Worm (Caenorhabditis elegans) whole organism, L4 larva: ENCODE measurements around the gene F48B9.3.

Experiments
- F49E8.2 ChIP-seq: sonication (generic microtip); optimal IDR thresholded peaks from 2 replicates; lab custom pipeline; 2016; ENCODE audit warnings: missing compliant biosample characterization, mild to moderate bottlenecking, missing genetic modification characterization, borderline replicate concordance
- R02D3.7 ChIP-seq: fragments of 150-350 bp; sonication (generic microtip); optimal IDR thresholded peaks from 3 replicates; lab custom pipeline; 2014; ENCODE audit warnings: missing biosample characterization, missing genetic modification characterization
- Y75B8A.6 ChIP-seq: fragments of 200-800 bp; sonication (Bioruptor generic); IDR thresholded peaks from 2 replicates; pipeline ENCODE4 v1.3.6; 2022; ENCODE audit warnings: missing genetic modification reagents, missing genetic modification characterization, missing compliant biosample characterization
- ZK337.2 ChIP-seq: fragments of 200-800 bp; sonication (Bioruptor generic); IDR thresholded peaks from 2 replicates; pipeline ENCODE4 v1.3.6; 2022; ENCODE audit warnings: missing genetic modification reagents, missing genetic modification characterization, missing compliant biosample characterization
- arid-1 ChIP-seq: fragments of 200-800 bp; sonication (Bioruptor generic); conservative IDR thresholded peaks from 2 replicates; pipeline ENCODE4 v1.3.6; 2022; ENCODE audit warnings: missing genetic modification reagents, missing genetic modification characterization, missing compliant biosample characterization
- ceh-32 ChIP-seq: sonication (generic microtip); optimal IDR thresholded peaks from 2 replicates; lab custom pipeline; 2016; ENCODE audit warnings: mild to moderate bottlenecking, missing genetic modification characterization, missing compliant biosample characterization; ENCODE audit not compliant: poor library complexity
- ceh-62 ChIP-seq: sonication (generic microtip); optimal IDR thresholded peaks from 2 replicates; lab custom pipeline; 2017; ENCODE audit warnings: missing biosample characterization, missing genetic modification characterization
- ceh-82 ChIP-seq: sonication (generic microtip); optimal IDR thresholded peaks from 2 replicates; lab custom pipeline; 2017; ENCODE audit warnings: missing biosample characterization, missing genetic modification characterization
- ces-1 ChIP-seq: fragments of 150-350 bp; sonication (generic microtip); optimal IDR thresholded peaks from 4 replicates; lab custom pipeline; 2014; ENCODE audit warnings: missing biosample characterization, missing genetic modification reagents, missing genetic modification characterization
- ctbp-1 ChIP-seq: fragments of 200-800 bp; sonication (Bioruptor generic); IDR thresholded peaks from 2 replicates; pipeline ENCODE4 v1.3.6; 2022; ENCODE audit warnings: missing genetic modification reagents, missing genetic modification characterization, missing compliant biosample characterization
- dmd-6 ChIP-seq: fragments of 200-800 bp; sonication (Bioruptor generic); IDR thresholded peaks from 2 replicates; pipeline ENCODE4 v1.3.6; 2022; ENCODE audit warnings: missing genetic modification reagents, missing genetic modification characterization, missing compliant biosample characterization
- dpl-1 ChIP-seq: fragments of 150-350 bp; optimal IDR thresholded peaks from 2 replicates; lab custom pipeline; 2014; ENCODE audit warnings: missing biosample characterization, missing genetic modification reagents, missing genetic modification characterization
- fkh-10 ChIP-seq: fragments of 150-350 bp; optimal IDR thresholded peaks from 2 replicates; lab custom pipeline; 2014; ENCODE audit warnings: missing biosample characterization, missing genetic modification reagents, missing genetic modification characterization
- fos-1 ChIP-seq: fragments of 150-350 bp; optimal IDR thresholded peaks from 2 replicates; lab custom pipeline; 2014; ENCODE audit warnings: missing biosample characterization, missing genetic modification characterization
- hlh-30 ChIP-seq: sonication (generic microtip); optimal IDR thresholded peaks from 2 replicates; lab custom pipeline; 2017; ENCODE audit warnings: antibody characterized with exemption, mild to moderate bottlenecking, missing genetic modification characterization, missing compliant biosample characterization; ENCODE audit not compliant: insufficient read depth
- hmg-1.1 ChIP-seq: fragments of 200-800 bp; sonication (Bioruptor generic); IDR thresholded peaks from 2 replicates; pipeline ENCODE4 v1.3.6; 2022; ENCODE audit warnings: missing genetic modification reagents, missing genetic modification characterization, missing compliant biosample characterization
- jun-1 ChIP-seq: fragments of 150-350 bp; optimal IDR thresholded peaks from 2 replicates; lab custom pipeline; 2014; ENCODE audit warnings: missing biosample characterization, missing genetic modification reagents, missing genetic modification characterization
- lim-7 ChIP-seq: fragments of 200-800 bp; sonication (Bioruptor generic); IDR thresholded peaks from 2 replicates; pipeline ENCODE4 v1.3.6; 2022; ENCODE audit warnings: missing genetic modification characterization, missing compliant biosample characterization
- lin-13 ChIP-seq: fragments of 150-350 bp; optimal IDR thresholded peaks from 2 replicates; lab custom pipeline; 2014; ENCODE audit warnings: missing biosample characterization, missing genetic modification reagents, missing genetic modification characterization
- lir-3 ChIP-seq: sonication (generic microtip); optimal IDR thresholded peaks from 2 replicates; lab custom pipeline; 2016; ENCODE audit warnings: mild to moderate bottlenecking, missing genetic modification characterization, missing compliant biosample characterization
- mdl-1 ChIP-seq, 2 experiments: fragments of 150-350 bp in 1 of 2; sonication (generic microtip) in 1 of 2; optimal IDR thresholded peaks; 2 replicates each; lab custom pipeline; 2014 to 2017; ENCODE audit warnings: missing biosample characterization in 2 of 2, missing genetic modification characterization in 2 of 2
- mdt-29 ChIP-seq: fragments of 200-800 bp; sonication (Bioruptor generic); IDR thresholded peaks from 2 replicates; pipeline ENCODE4 v1.3.6; 2022; ENCODE audit warnings: missing genetic modification reagents, missing genetic modification characterization, missing compliant biosample characterization
- mep-1 ChIP-seq: fragments of 150-350 bp; sonication (generic microtip); optimal IDR thresholded peaks from 3 replicates; lab custom pipeline; 2014; ENCODE audit warnings: missing biosample characterization, missing genetic modification characterization
- mes-2 ChIP-seq: sonication (generic microtip); optimal IDR thresholded peaks from 2 replicates; lab custom pipeline; 2016; ENCODE audit warnings: missing genotype, mild to moderate bottlenecking, missing genetic modification characterization, missing compliant biosample characterization; ENCODE audit not compliant: poor library complexity, severe bottlenecking
- nhr-237 ChIP-seq: sonication (generic microtip); optimal IDR thresholded peaks from 2 replicates; lab custom pipeline; 2017; ENCODE audit warnings: missing biosample characterization, missing genetic modification characterization
- nhr-25 ChIP-seq: sonication (generic microtip); optimal IDR thresholded peaks from 2 replicates; lab custom pipeline; 2017; ENCODE audit warnings: missing genetic modification characterization, mild to moderate bottlenecking, missing compliant biosample characterization, antibody characterized with exemption, moderate library complexity, borderline replicate concordance; ENCODE audit not compliant: insufficient read depth
- nhr-41 ChIP-seq: fragments of 200-800 bp; sonication (Bioruptor generic); IDR thresholded peaks from 2 replicates; pipeline ENCODE4 v1.3.6; 2022; ENCODE audit warnings: missing genetic modification reagents, missing genetic modification characterization, missing compliant biosample characterization
- nhr-76 ChIP-seq: fragments of 150-350 bp; optimal IDR thresholded peaks from 2 replicates; lab custom pipeline; 2014; ENCODE audit warnings: missing biosample characterization, missing genetic modification characterization
- nhr-77 ChIP-seq: fragments of 150-350 bp; optimal IDR thresholded peaks from 2 replicates; lab custom pipeline; 2014; ENCODE audit warnings: missing biosample characterization, missing genetic modification characterization
- pha-4 ChIP-seq, 2 experiments: fragments of 150-350 bp in 1 of 2; fragments of 200-800 bp in 1 of 2; sonication (Bioruptor generic) in 1 of 2; IDR thresholded peaks in 1 of 2; optimal IDR thresholded peaks in 1 of 2; 2 replicates each; pipeline versions ENCODE4 v1.3.6 to Lab custom; 2014 to 2022; ENCODE audit warnings: missing genetic modification characterization in 2 of 2, missing genetic modification reagents in 2 of 2, missing biosample characterization in 1 of 2, missing compliant biosample characterization in 1 of 2
- rbr-2 ChIP-seq: sonication (generic microtip); optimal IDR thresholded peaks from 2 replicates; lab custom pipeline; 2016; ENCODE audit warnings: missing genotype, missing genetic modification characterization, missing compliant biosample characterization
- snpc-1.2 ChIP-seq: fragments of 200-800 bp; sonication (Bioruptor generic); IDR thresholded peaks from 2 replicates; pipeline ENCODE4 v1.3.6; 2022; ENCODE audit warnings: missing genetic modification reagents, missing genetic modification characterization, missing compliant biosample characterization
- unc-62 ChIP-seq, 3 experiments: fragments of 150-350 bp in 1 of 3; sonication (generic microtip); optimal IDR thresholded peaks in 2 of 3; peaks in 1 of 3; 1 replicate in 1 of 3; 2 replicates in 2 of 3; lab custom pipeline; 2014 to 2017; ENCODE audit warnings: missing biosample characterization in 3 of 3, missing genetic modification characterization in 3 of 3, missing genetic modification reagents in 3 of 3, missing genotype in 1 of 3
- vab-7 ChIP-seq: fragments of 200-800 bp; sonication (Bioruptor generic); IDR thresholded peaks from 2 replicates; pipeline ENCODE4 v1.3.6; 2022; ENCODE audit warnings: missing genetic modification reagents, missing genetic modification characterization, missing compliant biosample characterization
- zfp-2 ChIP-seq: sonication (generic microtip); optimal IDR thresholded peaks from 2 replicates; lab custom pipeline; 2016; ENCODE audit warnings: mild to moderate bottlenecking, missing genetic modification characterization, missing compliant biosample characterization

Gene F48B9.3

DNA sequence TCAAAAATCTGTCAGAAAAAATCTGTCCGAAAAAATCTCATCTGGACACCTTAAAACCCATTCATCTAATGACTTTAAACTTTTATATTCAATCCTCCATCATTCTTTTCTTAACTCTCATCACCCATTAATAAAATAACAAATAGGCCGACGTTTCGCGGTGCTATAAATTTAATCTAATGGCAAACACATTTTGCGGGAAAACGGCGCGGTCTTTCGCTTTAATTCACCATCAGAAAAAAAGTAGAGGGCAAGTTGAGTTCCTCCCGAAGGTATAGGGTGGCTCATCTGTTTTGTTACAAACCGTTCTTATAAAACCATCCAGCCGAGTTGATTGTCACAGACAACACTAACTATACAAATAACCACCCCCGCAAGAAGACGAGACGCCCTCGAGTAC is 25.9 kb downstream of the F48B9.3 start:
- TF ChIP-seq jun-1 (tag; lab: Kevin White, UChicago): no peak
- no peak for TF ChIP-seq pha-4 (GFP tag; IDR thresholded peaks at IDR 0.05; lab: Robert Waterston, UW)
- no peak for TF ChIP-seq pha-4 (tag; optimal IDR thresholded peaks at IDR 0.05; lab: Kevin White, UChicago)
- TF ChIP-seq mes-2 (tag; lab: Kevin White, UChicago): no peak
- no peak for TF ChIP-seq dmd-6 (GFP tag; lab: Robert Waterston, UW)

DNA sequence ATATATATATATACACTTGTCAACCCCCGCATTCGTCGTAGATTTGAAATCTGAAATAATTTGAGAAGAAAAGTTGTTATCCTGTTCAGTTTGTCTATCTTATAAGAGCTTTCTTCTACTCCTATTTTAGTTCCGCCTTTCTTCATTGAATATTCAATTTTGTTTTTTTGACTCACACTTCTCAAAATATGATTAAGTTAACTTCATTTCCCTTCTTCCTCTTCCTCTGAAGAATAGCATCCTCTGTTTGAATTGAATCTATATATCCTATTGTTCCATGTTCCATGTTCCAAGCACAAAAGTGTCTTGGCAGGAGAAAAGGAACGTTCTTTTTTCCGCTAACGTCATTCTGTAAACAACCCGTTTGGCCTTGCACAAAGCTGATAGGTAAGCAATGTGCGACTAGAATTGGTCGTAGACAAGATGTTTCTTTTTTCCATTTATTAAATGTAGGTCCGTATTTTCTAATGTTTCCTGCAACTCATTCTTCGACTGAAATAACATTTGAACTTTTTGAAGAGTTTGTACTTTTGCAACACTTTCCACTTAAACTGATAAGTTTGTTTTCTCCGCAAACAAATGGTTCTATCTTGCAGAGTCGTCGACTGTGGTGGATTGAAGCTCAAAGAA is 27.2 kb downstream of the F48B9.3 start, which contains the start of gene gap-1:
Gene gap-1 (plus strand): TSS at position 580 of the 630 bp plus-strand sequence.
- no peak for TF ChIP-seq hmg-1.1
- TF ChIP-seq ces-1 (GFP tag; lab: Kevin White, UChicago): peak; percentile 92
- TF ChIP-seq fkh-10 (GFP tag; lab: Kevin White, UChicago): peak; percentile 88
- no peak for TF ChIP-seq nhr-25 (tag; lab: Kevin White, UChicago)
- no peak for TF ChIP-seq hlh-30
- no peak for TF ChIP-seq lir-3
- TF ChIP-seq vab-7 (GFP tag; lab: Robert Waterston, UW): no peak
- no peak for TF ChIP-seq ctbp-1 (GFP tag; lab: Robert Waterston, UW)
- TF ChIP-seq unc-62 (GFP tag; optimal IDR thresholded peaks at IDR 0.05 in 1 of 2; lab: Kevin White, UChicago): peak in 1 of 2 experiments; percentile 64
- no peak for TF ChIP-seq unc-62 (tag; optimal IDR thresholded peaks at IDR 0.05; lab: Kevin White, UChicago)
- no peak for TF ChIP-seq Y75B8A.6 (GFP tag; lab: Robert Waterston, UW)
- no peak for TF ChIP-seq fos-1
- TF ChIP-seq ZK337.2 (GFP tag; lab: Robert Waterston, UW): no peak
- no peak for TF ChIP-seq nhr-76 (tag; lab: Kevin White, UChicago)
- TF ChIP-seq dpl-1: no peak
- no peak for TF ChIP-seq nhr-237 (tag; lab: Kevin White, UChicago)
- TF ChIP-seq rbr-2 (tag; lab: Kevin White, UChicago): peak; percentile 24
- no peak for TF ChIP-seq F49E8.2 (tag; lab: Kevin White, UChicago)
- TF ChIP-seq nhr-77 (tag; lab: Kevin White, UChicago): no peak
- no peak for TF ChIP-seq nhr-41
- peak; percentile 38 for TF ChIP-seq ceh-32 (tag; lab: Kevin White, UChicago)

DNA sequence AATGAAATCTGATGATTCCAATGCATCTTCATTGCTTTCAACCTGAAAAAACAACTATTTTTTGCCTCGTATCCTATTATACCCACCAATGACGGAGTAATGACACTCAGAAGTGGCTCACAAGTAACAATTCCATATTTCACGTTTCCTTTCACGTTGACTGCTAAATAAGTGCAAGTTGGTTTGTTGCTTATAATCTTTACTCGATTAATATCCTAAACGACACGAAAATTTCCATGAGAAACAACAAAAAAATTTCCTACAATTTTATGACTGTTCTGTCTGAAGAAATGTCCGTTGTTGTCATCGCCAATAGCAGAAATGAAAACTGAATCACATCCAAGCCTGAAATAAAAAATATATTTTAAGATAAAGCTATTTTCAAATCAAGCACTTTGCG is 32.6 kb downstream of the F48B9.3 start:
- no peak for TF ChIP-seq unc-62 (GFP tag; optimal IDR thresholded peaks at IDR 0.05 in 1 of 2; lab: Kevin White, UChicago)
- TF ChIP-seq unc-62 (tag; optimal IDR thresholded peaks at IDR 0.05; lab: Kevin White, UChicago): no peak
- no peak for TF ChIP-seq mep-1 (tag; lab: Kevin White, UChicago)
- TF ChIP-seq nhr-25 (tag; lab: Kevin White, UChicago): no peak
- no peak for TF ChIP-seq mdl-1 (tag; optimal IDR thresholded peaks at IDR 0.05; lab: Kevin White, UChicago)
- no peak for TF ChIP-seq lim-7 (GFP tag; lab: Robert Waterston, UW)
- no peak for TF ChIP-seq arid-1 (GFP tag; lab: Robert Waterston, UW)
- TF ChIP-seq ceh-62 (tag; lab: Kevin White, UChicago): no peak
- TF ChIP-seq hmg-1.1: no peak
- no peak for TF ChIP-seq F49E8.2 (tag; lab: Kevin White, UChicago)
- TF ChIP-seq lin-13 (GFP tag; lab: Kevin White, UChicago): no peak

DNA sequence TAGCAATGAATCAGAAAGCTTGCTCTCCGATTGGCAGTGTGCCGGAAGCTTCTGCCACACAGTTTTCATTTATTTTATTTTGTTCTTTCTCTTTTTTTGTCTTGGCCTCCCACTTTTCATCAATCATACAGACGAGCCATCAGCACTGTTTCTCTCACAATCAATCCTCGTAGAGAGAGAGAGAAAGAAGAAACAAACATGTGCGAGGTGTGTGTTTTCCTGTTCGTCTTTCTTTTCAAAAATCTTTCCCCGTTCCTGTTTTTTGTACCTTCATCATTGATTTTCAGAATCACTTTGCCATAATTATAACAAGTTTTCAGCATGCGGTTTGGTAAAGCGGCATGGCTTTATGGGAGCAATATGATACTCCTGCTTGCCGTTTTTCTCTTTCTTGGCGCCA is 34.3 kb downstream of the F48B9.3 start, which contains the start of gene T24C12.1:
Gene T24C12.1 (plus strand): TSS at position 301 of the 400 bp plus-strand sequence.
- no peak for TF ChIP-seq snpc-1.2 (GFP tag; lab: Robert Waterston, UW)
- TF ChIP-seq zfp-2: no peak
- TF ChIP-seq mdt-29 (GFP tag; lab: Robert Waterston, UW): no peak
- TF ChIP-seq R02D3.7 (tag; lab: Kevin White, UChicago): no peak
- no peak for TF ChIP-seq ceh-82 (tag; lab: Kevin White, UChicago)
- no peak for TF ChIP-seq unc-62 (GFP tag; optimal IDR thresholded peaks at IDR 0.05 in 1 of 2; lab: Kevin White, UChicago)
- TF ChIP-seq unc-62 (tag; optimal IDR thresholded peaks at IDR 0.05; lab: Kevin White, UChicago): no peak
